Worm (Caenorhabditis elegans) whole organism, L1 larva: ENCODE results near the gene M03B6.1.

Source experiments
- C04F5.9 ChIP-seq: sonication (generic microtip); optimal IDR thresholded peaks from 2 replicates; lab custom pipeline; 2016; ENCODE audit warnings: missing genetic modification characterization, missing compliant biosample characterization
- C34B4.2 ChIP-seq: sonication (generic microtip); optimal IDR thresholded peaks from 2 replicates; lab custom pipeline; 2017; ENCODE audit warnings: mild to moderate bottlenecking, missing genetic modification characterization, missing compliant biosample characterization
- F16B12.6 ChIP-seq: fragments of 150-350 bp; optimal IDR thresholded peaks from 2 replicates; lab custom pipeline; 2014; ENCODE audit warnings: missing biosample characterization, missing genetic modification characterization
- Y116A8C.19 ChIP-seq: sonication (generic microtip); optimal IDR thresholded peaks from 2 replicates; lab custom pipeline; 2016; ENCODE audit warnings: missing compliant biosample characterization, missing genetic modification characterization, borderline replicate concordance
- aly-2 ChIP-seq: fragments of 150-350 bp; optimal IDR thresholded peaks from 2 replicates; lab custom pipeline; 2014; ENCODE audit warnings: missing biosample characterization, missing genetic modification characterization
- blmp-1 ChIP-seq: fragments of 150-350 bp; optimal IDR thresholded peaks from 2 replicates; lab custom pipeline; 2014; ENCODE audit warnings: missing biosample characterization, missing genetic modification characterization
- ceh-63 ChIP-seq: fragments of 200-800 bp; sonication (Bioruptor generic); optimal IDR thresholded peaks from 2 replicates; lab custom pipeline; 2018; ENCODE audit warnings: mild to moderate bottlenecking, missing genetic modification characterization, missing compliant biosample characterization
- ceh-82 ChIP-seq, 3 experiments: fragments of 150-350 bp in 1 of 3; sonication (generic microtip) in 2 of 3; optimal IDR thresholded peaks; 2 replicates each; lab custom pipeline; 2014 to 2017; ENCODE audit warnings: missing biosample characterization in 3 of 3, missing genetic modification characterization in 3 of 3
- dsc-1 ChIP-seq: sonication (generic microtip); optimal IDR thresholded peaks from 2 replicates; lab custom pipeline; 2016; ENCODE audit warnings: mild to moderate bottlenecking, missing genetic modification characterization, missing compliant biosample characterization
- efl-1 ChIP-seq, 4 experiments: fragments of 150-350 bp; optimal IDR thresholded peaks in 3 of 4; peaks in 1 of 4; 1 replicate in 1 of 4; 2 replicates in 3 of 4; lab custom pipeline; 2014; ENCODE audit warnings: missing biosample characterization in 2 of 4, missing genetic modification characterization in 2 of 4, missing genetic modification reagents in 2 of 4
- egl-13 ChIP-seq: sonication (generic microtip); optimal IDR thresholded peaks from 2 replicates; lab custom pipeline; 2016; ENCODE audit warnings: missing genotype, missing genetic modification reagents, missing genetic modification characterization, missing compliant biosample characterization
- egl-27 ChIP-seq, 2 experiments: fragments of 150-350 bp in 1 of 2; sonication (generic microtip); optimal IDR thresholded peaks; 3 replicates each; lab custom pipeline; 2017 to 2018; ENCODE audit warnings: missing biosample characterization in 2 of 2, missing genetic modification characterization in 2 of 2, missing genetic modification reagents in 2 of 2
- elt-2 ChIP-seq: sonication (generic microtip); optimal IDR thresholded peaks from 2 replicates; lab custom pipeline; 2016; ENCODE audit warnings: missing genetic modification characterization, mild to moderate bottlenecking, inconsistent platforms, missing compliant biosample characterization, missing genetic modification reagents
- elt-3 ChIP-seq, 6 experiments: fragments of 150-350 bp in 1 of 6; sonication (generic microtip); optimal IDR thresholded peaks; 2 replicates each; lab custom pipeline; 2017 to 2018; ENCODE audit warnings: missing biosample characterization in 6 of 6, missing genetic modification characterization in 6 of 6, inconsistent platforms in 1 of 6
- fkh-10 ChIP-seq: sonication (generic microtip); optimal IDR thresholded peaks from 2 replicates; lab custom pipeline; 2017; ENCODE audit warnings: missing biosample characterization, missing genetic modification reagents, missing genetic modification characterization
- hlh-4 ChIP-seq: sonication (generic microtip); optimal IDR thresholded peaks from 2 replicates; lab custom pipeline; 2016; ENCODE audit warnings: mild to moderate bottlenecking, missing genetic modification characterization, missing compliant biosample characterization
- hpl-2 ChIP-seq: fragments of 150-350 bp; optimal IDR thresholded peaks from 2 replicates; lab custom pipeline; 2014; ENCODE audit warnings: missing biosample characterization, missing genetic modification reagents, missing genetic modification characterization
- isw-1 ChIP-seq: fragments of 200-800 bp; sonication (Bioruptor generic); IDR thresholded peaks from 2 replicates; pipeline ENCODE4 v1.3.6; 2022; ENCODE audit warnings: missing genetic modification characterization, missing compliant biosample characterization
- lin-14 ChIP-seq: fragments of 200-800 bp; sonication (Bioruptor generic); optimal IDR thresholded peaks from 2 replicates; lab custom pipeline; 2018; ENCODE audit warnings: mild to moderate bottlenecking, missing genetic modification characterization, moderate library complexity, missing compliant biosample characterization
- lin-15B ChIP-seq: fragments of 150-350 bp; sonication (generic microtip); optimal IDR thresholded peaks from 3 replicates; lab custom pipeline; 2014; ENCODE audit warnings: missing biosample characterization, missing genetic modification characterization
- lin-35 ChIP-seq, 2 experiments: fragments of 150-350 bp; optimal IDR thresholded peaks; 2 replicates each; lab custom pipeline; 2014; ENCODE audit warnings: missing biosample characterization in 2 of 2, missing genetic modification characterization in 2 of 2, missing genetic modification reagents in 2 of 2
- mab-9 ChIP-seq: fragments of 200-800 bp; sonication (Bioruptor generic); IDR thresholded peaks from 2 replicates; pipeline ENCODE4 v1.3.6; 2022; ENCODE audit warnings: missing genetic modification reagents, missing genetic modification characterization, missing compliant biosample characterization
- nhr-20 ChIP-seq: sonication (generic microtip); optimal IDR thresholded peaks from 2 replicates; lab custom pipeline; 2016; ENCODE audit warnings: mild to moderate bottlenecking, missing genetic modification characterization, missing compliant biosample characterization
- nhr-237 ChIP-seq: fragments of 150-350 bp; optimal IDR thresholded peaks from 2 replicates; lab custom pipeline; 2014; ENCODE audit warnings: missing biosample characterization, missing genetic modification characterization
- nhr-28 ChIP-seq: fragments of 150-350 bp; optimal IDR thresholded peaks from 2 replicates; lab custom pipeline; 2014; ENCODE audit warnings: missing biosample characterization, missing genetic modification characterization
- nhr-47 ChIP-seq: sonication (generic microtip); optimal IDR thresholded peaks from 2 replicates; lab custom pipeline; 2016; ENCODE audit warnings: mild to moderate bottlenecking, missing genetic modification characterization, moderate library complexity, missing compliant biosample characterization
- nhr-76 ChIP-seq: sonication (generic microtip); optimal IDR thresholded peaks from 2 replicates; lab custom pipeline; 2017; ENCODE audit warnings: missing biosample characterization, missing genetic modification characterization
- nhr-90 ChIP-seq: sonication (generic microtip); optimal IDR thresholded peaks from 2 replicates; lab custom pipeline; 2016; ENCODE audit warnings: mild to moderate bottlenecking, missing genetic modification characterization, missing compliant biosample characterization; ENCODE audit not compliant: poor library complexity
- pag-3 ChIP-seq: sonication (generic microtip); optimal IDR thresholded peaks from 2 replicates; lab custom pipeline; 2017; ENCODE audit warnings: missing genetic modification characterization, mild to moderate bottlenecking, missing compliant biosample characterization, antibody characterized with exemption, borderline replicate concordance; ENCODE audit not compliant: insufficient read depth
- pqm-1 ChIP-seq: sonication (generic microtip); optimal IDR thresholded peaks from 3 replicates; lab custom pipeline; 2017; ENCODE audit warnings: missing biosample characterization, missing genetic modification characterization
- rnt-1 ChIP-seq: sonication (generic microtip); optimal IDR thresholded peaks from 2 replicates; lab custom pipeline; 2016; ENCODE audit warnings: mild to moderate bottlenecking, missing genetic modification characterization, moderate library complexity, missing compliant biosample characterization
- skn-1 ChIP-seq: fragments of 150-350 bp; optimal IDR thresholded peaks from 2 replicates; lab custom pipeline; 2014; ENCODE audit warnings: missing biosample characterization, missing genetic modification characterization
- sptf-1 ChIP-seq: fragments of 150-350 bp; optimal IDR thresholded peaks from 2 replicates; lab custom pipeline; 2014; ENCODE audit warnings: missing biosample characterization, missing genetic modification characterization
- tlp-1 ChIP-seq: fragments of 150-350 bp; optimal IDR thresholded peaks from 2 replicates; lab custom pipeline; 2014; ENCODE audit warnings: missing biosample characterization, missing genetic modification characterization
- unc-130 ChIP-seq: fragments of 150-350 bp; optimal IDR thresholded peaks from 2 replicates; lab custom pipeline; 2017; ENCODE audit warnings: missing biosample characterization, missing genetic modification characterization, inconsistent platforms
- unc-86 ChIP-seq: sonication (generic microtip); optimal IDR thresholded peaks from 2 replicates; lab custom pipeline; 2016; ENCODE audit warnings: missing genetic modification characterization, missing compliant biosample characterization
- zip-4 ChIP-seq: fragments of 200-800 bp; sonication (Bioruptor generic); optimal IDR thresholded peaks from 2 replicates; lab custom pipeline; 2018; ENCODE audit warnings: mild to moderate bottlenecking, missing genetic modification characterization, moderate library complexity, missing compliant biosample characterization

M03B6.1 gene

DNA sequence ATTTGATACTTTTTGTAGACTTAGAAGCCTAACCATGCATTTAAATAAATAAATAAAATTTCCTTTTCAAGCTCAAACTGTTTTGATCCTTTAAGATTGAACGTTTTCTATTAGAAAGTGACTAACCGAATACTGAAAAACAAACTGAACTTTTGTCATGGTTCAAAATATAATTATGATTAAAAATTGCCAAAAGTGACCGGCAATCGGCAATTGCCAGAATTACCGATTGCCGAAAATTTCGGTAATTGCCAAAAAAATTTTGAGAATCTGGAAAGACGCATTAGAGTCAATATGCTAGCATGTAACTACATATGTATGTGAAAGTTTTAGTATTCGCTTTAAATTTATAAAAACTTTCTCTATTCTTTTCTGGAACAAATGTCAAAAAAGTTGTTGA, 2.3 kb downstream of the M03B6.1 start, which contains the start of gene M03B6.5:
Gene M03B6.5, plus strand, starts transcription at position 301 of the 400 bp plus-strand sequence.
- TF ChIP-seq skn-1 (tag; lab: Kevin White, UChicago) (no peak), Y116A8C.19 (no peak), fkh-10 (no peak), C34B4.2 (tag; lab: Kevin White, UChicago) (no peak), lin-15B (tag; lab: Kevin White, UChicago) (no peak), zip-4 (no peak), nhr-20 (tag; lab: Kevin White, UChicago) (no peak), sptf-1 (tag; lab: Kevin White, UChicago) (no peak)

DNA sequence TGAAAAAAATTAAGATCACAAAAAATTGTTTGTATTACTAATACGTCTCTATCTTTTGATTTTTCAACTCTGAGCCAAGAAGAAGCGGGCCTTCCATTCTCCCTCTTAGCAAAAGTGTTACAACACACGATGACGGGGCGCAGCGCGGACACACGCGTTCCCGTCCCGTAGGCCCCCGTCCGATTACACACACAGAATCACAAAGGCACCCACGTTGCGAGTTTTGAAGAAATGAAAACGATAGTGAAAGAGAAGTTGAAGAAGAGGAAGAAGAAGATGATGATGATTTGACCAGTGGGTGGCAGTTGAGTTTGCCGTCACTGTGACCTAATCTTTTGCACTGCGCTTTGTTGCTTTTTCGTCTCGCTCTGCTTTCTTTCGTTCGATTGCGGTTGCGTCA, 4.6 kb downstream of the M03B6.1 start:
- TF ChIP-seq pag-3 (tag; lab: Kevin White, UChicago) (peak; percentile 49), egl-13 (no peak), unc-86 (tag; lab: Kevin White, UChicago) (no peak), efl-1 (optimal IDR thresholded peaks at IDR 0.05; lab: Kevin White, UChicago) (no peak), efl-1 (GFP tag; optimal IDR thresholded peaks at IDR 0.05 in 1 of 2; lab: Kevin White, UChicago) (no peak), ceh-82 (tag; optimal IDR thresholded peaks at IDR 0.05; lab: Kevin White, UChicago) (no peak), hlh-4 (tag; lab: Kevin White, UChicago) (no peak), C04F5.9 (tag; lab: Kevin White, UChicago) (no peak), mab-9 (GFP tag; lab: Robert Waterston, UW) (no peak), hpl-2 (GFP tag; lab: Kevin White, UChicago) (no peak), pqm-1 (tag; lab: Kevin White, UChicago) (no peak), skn-1 (tag; lab: Kevin White, UChicago) (no peak), F16B12.6 (no peak), egl-27 (tag; optimal IDR thresholded peaks at IDR 0.05; lab: Kevin White, UChicago) (no peak), sptf-1 (tag; lab: Kevin White, UChicago) (no peak), aly-2 (no peak), tlp-1 (tag; lab: Kevin White, UChicago) (no peak), nhr-47 (no peak), nhr-76 (tag; lab: Kevin White, UChicago) (no peak), isw-1 (GFP tag; lab: Robert Waterston, UW) (no peak), blmp-1 (tag; lab: Kevin White, UChicago) (peak; percentile 45), ceh-63 (GFP tag; lab: Kevin White, UChicago) (no peak), nhr-237 (no peak), lin-14 (GFP tag; lab: Kevin White, UChicago) (peak; percentile 79), unc-130 (tag; lab: Kevin White, UChicago) (no peak), nhr-28 (no peak), dsc-1 (tag; lab: Kevin White, UChicago) (peak; percentile 23), rnt-1 (tag; lab: Kevin White, UChicago) (peak; percentile 21), lin-35 (GFP tag; optimal IDR thresholded peaks at IDR 0.05; lab: Kevin White, UChicago) (no peak)

DNA sequence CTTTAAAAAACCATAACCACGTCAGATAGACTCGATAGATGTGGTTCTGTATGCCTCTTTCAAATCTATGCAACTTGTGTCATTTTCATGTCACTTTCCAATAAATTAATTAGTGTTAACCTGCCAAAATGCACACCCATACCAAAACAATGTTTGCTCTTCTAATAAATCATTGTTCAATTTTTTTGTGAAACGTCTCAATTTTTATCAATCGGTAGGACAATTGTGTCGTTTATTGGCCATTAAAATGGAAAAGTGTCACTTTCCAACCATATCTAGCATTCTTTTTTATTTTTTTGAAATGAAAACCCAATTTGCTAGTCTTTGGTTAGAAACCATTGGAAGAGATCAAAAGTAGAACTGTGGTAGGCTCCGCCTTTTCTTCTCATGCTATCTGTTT, 8.9 kb downstream of the M03B6.1 start:
- no peak for TF ChIP-seq tlp-1 (tag; lab: Kevin White, UChicago)
- no peak for TF ChIP-seq elt-2 (tag; lab: Kevin White, UChicago)
- TF ChIP-seq elt-3 (tag; optimal IDR thresholded peaks at IDR 0.05; lab: Kevin White, UChicago), result no peak
- TF ChIP-seq lin-15B (tag; lab: Kevin White, UChicago), result no peak
- no peak for TF ChIP-seq nhr-28
- no peak for TF ChIP-seq efl-1 (optimal IDR thresholded peaks at IDR 0.05; lab: Kevin White, UChicago)
- peak in 1 of 2 experiments; percentile 83 for TF ChIP-seq efl-1 (GFP tag; optimal IDR thresholded peaks at IDR 0.05 in 1 of 2; lab: Kevin White, UChicago)
- no peak for TF ChIP-seq nhr-90 (tag; lab: Kevin White, UChicago)
